Worm (Caenorhabditis elegans): ENCODE results near the gene pxn-1.

pxn-1 gene

DNA sequence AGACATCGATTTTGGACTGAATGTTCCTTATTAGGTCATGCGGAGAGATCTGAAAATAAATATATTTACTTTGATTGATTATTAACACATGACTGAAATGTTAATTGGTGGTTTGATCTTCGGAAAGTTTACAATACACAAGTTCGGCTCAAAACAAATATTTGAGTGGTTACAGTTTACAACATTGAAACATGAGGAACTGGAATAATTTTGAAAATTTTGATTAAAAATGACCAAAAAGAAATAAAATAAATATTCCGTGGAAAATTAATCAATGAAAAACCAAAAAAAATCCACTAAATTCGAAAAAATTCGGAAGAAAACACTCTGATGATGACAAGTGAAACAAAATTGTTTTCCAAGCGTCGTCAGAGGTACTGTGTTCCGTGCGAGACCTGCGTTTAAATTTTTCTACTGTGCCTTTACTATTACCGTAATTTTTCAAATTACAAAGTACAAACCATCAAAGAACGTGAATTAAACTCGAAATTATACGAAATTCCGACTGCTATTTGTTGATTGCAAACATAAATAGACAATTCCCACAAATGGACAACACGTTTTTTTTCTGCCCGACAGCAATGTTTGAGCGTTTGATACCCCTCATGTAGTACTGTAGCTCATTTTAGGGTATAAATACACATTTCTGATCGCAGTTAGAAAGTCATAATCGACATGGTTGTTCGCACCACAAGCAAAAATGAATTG, 26.3 kb downstream of the pxn-1 start, which contains the start of the genes F45F2.11 and otpl-7:
Gene F45F2.11, minus strand, starts transcription at position 51 of the 708 bp plus-strand sequence.
Gene otpl-7, plus strand, starts transcription at position 658 of the 708 bp plus-strand sequence.
- TF ChIP-seq ets-4 (GFP tag; optimal IDR thresholded peaks at IDR 0.05) (no peak), lin-54 (GFP tag; optimal IDR thresholded peaks at IDR 0.05) (no peak), snpc-1.3 (tag; optimal IDR thresholded peaks at IDR 0.05; ENCODE audit: insufficient read depth) (no peak), egl-44 (GFP tag; IDR thresholded peaks at IDR 0.05) (no peak), madf-3 (GFP tag; IDR thresholded peaks at IDR 0.05) (0 out of 2 replicates have a peak, but pooled peaks have one; percentile 35), attf-5 (GFP tag; optimal IDR thresholded peaks at IDR 0.05) (no peak), madf-6 (GFP tag; IDR thresholded peaks at IDR 0.05) (peak; percentile 89), mes-4 (tag; optimal IDR thresholded peaks at IDR 0.05) (no peak), F33H1.4 (GFP tag; IDR thresholded peaks at IDR 0.05) (peak; percentile 91), dpff-1 (tag; optimal IDR thresholded peaks at IDR 0.05) (no peak), ceh-91 (GFP tag; IDR thresholded peaks at IDR 0.05) (no peak), efl-1 (GFP tag; optimal IDR thresholded peaks at IDR 0.05) (peak; percentile 2), atf-7 (tag; optimal IDR thresholded peaks at IDR 0.05) (no peak), lsl-1 (GFP tag; optimal IDR thresholded peaks at IDR 0.05) (peak; percentile 94), him-1 (tag; optimal IDR thresholded peaks at IDR 0.05) (peak; percentile 69), xnd-1 (tag; optimal IDR thresholded peaks at IDR 0.05) (peak; percentile 94), D2030.7 (GFP tag; IDR thresholded peaks at IDR 0.05) (peak; percentile 28; the same call in 1 of the 2 replicates), madf-8 (GFP tag; conservative IDR thresholded peaks at IDR 0.05) (peak; percentile 50), F37B4.10 (GFP tag; IDR thresholded peaks at IDR 0.05) (no peak), tbp1 (GFP tag; optimal IDR thresholded peaks at IDR 0.05) (peak; percentile 8), T26A5.8 (tag; optimal IDR thresholded peaks at IDR 0.05) (no peak), ztf-18 (tag; optimal IDR thresholded peaks at IDR 0.05) (no peak)

DNA sequence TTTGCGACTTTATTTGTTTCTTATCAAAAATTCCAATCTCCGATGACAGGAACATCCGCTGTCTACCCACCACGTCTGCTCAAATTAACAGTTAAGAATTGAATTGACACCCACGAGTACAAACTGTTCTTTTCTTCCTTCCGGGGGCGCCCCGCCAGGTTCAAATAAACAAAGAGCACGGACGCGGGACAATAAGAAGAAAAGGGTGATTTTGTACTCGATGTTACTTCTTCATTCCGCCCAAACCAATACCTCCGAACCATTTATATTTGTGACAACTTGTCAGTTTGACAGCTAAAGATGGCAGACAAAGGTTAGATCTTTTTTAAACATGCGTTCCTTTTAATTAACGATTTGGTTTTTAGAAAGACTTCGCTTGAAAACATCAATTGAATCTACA, 31.1 kb downstream of the pxn-1 start, which contains the start of gene otpl-6:
Gene otpl-6, plus strand, starts transcription at position 301 of the 400 bp plus-strand sequence.
- TF ChIP-seq nhr-179 (tag; optimal IDR thresholded peaks at IDR 0.05): no peak
- no peak for TF ChIP-seq sea-2 (GFP tag; IDR thresholded peaks at IDR 0.05)
- TF ChIP-seq gei-17 (GFP tag; optimal IDR thresholded peaks at IDR 0.05): no peak
- no peak for TF ChIP-seq mxl-1 (tag; optimal IDR thresholded peaks at IDR 0.05)
- TF ChIP-seq die-1 (tag; optimal IDR thresholded peaks at IDR 0.05): no peak
- TF ChIP-seq snpc-4 (GFP tag; optimal IDR thresholded peaks at IDR 0.05): no peak
- TF ChIP-seq snpc-4 (tag; optimal IDR thresholded peaks at IDR 0.05): no peak
- no peak for TF ChIP-seq lin-54 (GFP tag; optimal IDR thresholded peaks at IDR 0.05)
- no peak for TF ChIP-seq hmg-1.2 (GFP tag; IDR thresholded peaks at IDR 0.05)
- no peak for TF ChIP-seq let-526 (GFP tag; IDR thresholded peaks at IDR 0.05)
- no peak for TF ChIP-seq rpc-1 (optimal IDR thresholded peaks at IDR 0.05)
- TF ChIP-seq rpc-1 (tag; optimal IDR thresholded peaks at IDR 0.05): no peak
- no peak for TF ChIP-seq Y67H2A.10 (GFP tag; conservative IDR thresholded peaks at IDR 0.05)
- TF ChIP-seq nfyb-1 (GFP tag; IDR thresholded peaks at IDR 0.05): no peak
- no peak for TF ChIP-seq Y95B8A.8 (GFP tag; IDR thresholded peaks at IDR 0.05)
- TF ChIP-seq F57A8.1 (GFP tag; optimal IDR thresholded peaks at IDR 0.05): no peak
- TF ChIP-seq F22D6.2 (tag; optimal IDR thresholded peaks at IDR 0.05): no peak
- no peak for TF ChIP-seq bed-2 (GFP tag; IDR thresholded peaks at IDR 0.05)
